Fruit fly (Drosophila melanogaster): Measurements from ENCODE around the gene CG3842.
A peak's percentile ranks its signal among the peaks of the same experiment; 100 is the strongest.

CG3842 gene

dm6 chrX:6366357-6366691 lies 28.8 kb downstream of the CG3842 start (continued):
- TF ChIP-seq CG7987 (GFP tag; optimal IDR thresholded peaks at IDR 0.05) (peak; percentile 40), Max (GFP tag; optimal IDR thresholded peaks at IDR 0.05) (peak; percentile 65), CG17912 (GFP tag; optimal IDR thresholded peaks at IDR 0.05) (no peak), CG17328 (GFP tag; IDR thresholded peaks at IDR 0.05) (peak; percentile 85), pita (GFP tag; optimal IDR thresholded peaks at IDR 0.05) (no peak), Hmr (GFP tag; optimal IDR thresholded peaks at IDR 0.05) (peak; percentile 88), E2f2 (GFP tag; IDR thresholded peaks at IDR 0.05) (peak; percentile 49; the same call in 1 of the 2 replicates), CG14441 (GFP tag; IDR thresholded peaks at IDR 0.05) (peak; percentile 90), gcm2 (GFP tag; optimal IDR thresholded peaks at IDR 0.05) (peak; percentile 82), CG6765 (GFP tag; optimal IDR thresholded peaks at IDR 0.05) (peak; percentile 73), ac (GFP tag; optimal IDR thresholded peaks at IDR 0.05) (no peak), maf-S (GFP tag; optimal IDR thresholded peaks at IDR 0.05) (peak; percentile 87), C15 (GFP tag; IDR thresholded peaks at IDR 0.05) (peak; percentile 76), CG10959 (GFP tag; IDR thresholded peaks at IDR 0.05) (peak; percentile 52), CG11695 (GFP tag; IDR thresholded peaks at IDR 0.05) (peak; percentile 88), nom (GFP tag; optimal IDR thresholded peaks at IDR 0.05) (peak; percentile 8), TFAM (GFP tag; optimal IDR thresholded peaks at IDR 0.05) (no peak), yki (optimal IDR thresholded peaks at IDR 0.05) (no peak), Trl (optimal IDR thresholded peaks at IDR 0.05) (no peak), Trl (GFP tag; optimal IDR thresholded peaks at IDR 0.05) (peak; percentile 83), CG17385 (GFP tag; optimal IDR thresholded peaks at IDR 0.05) (peak; percentile 85), CkIIα-i1 (GFP tag; IDR thresholded peaks at IDR 0.05) (0 out of 2 replicates have a peak, but pooled peaks have one; percentile 42), CG7556 (GFP tag; optimal IDR thresholded peaks at IDR 0.05) (peak; percentile 79), Xbp1 (GFP tag; optimal IDR thresholded peaks at IDR 0.05) (peak; percentile 87), lola (GFP tag; optimal IDR thresholded peaks at IDR 0.05) (peak in 1 of 3 experiments; percentile 20), gsb-n (tag; optimal IDR thresholded peaks at IDR 0.05) (no peak), ham (GFP tag; IDR thresholded peaks at IDR 0.05) (peak; percentile 78; the same call in 1 of the 2 replicates), nmo (GFP tag; optimal IDR thresholded peaks at IDR 0.05) (peak; percentile 80), org-1 (GFP tag; optimal IDR thresholded peaks at IDR 0.05) (peak; percentile 74), CG10462 (GFP tag; optimal IDR thresholded peaks at IDR 0.05) (peak; percentile 47), Ada2b (GFP tag; IDR thresholded peaks at IDR 0.05) (peak; percentile 88), CG34376 (GFP tag; optimal IDR thresholded peaks at IDR 0.05) (peak; percentile 90), CG13296 (GFP tag; optimal IDR thresholded peaks at IDR 0.05) (peak; percentile 91), Abd-B (GFP tag; optimal IDR thresholded peaks at IDR 0.05) (peak; percentile 82), Adf1 (GFP tag; IDR thresholded peaks at IDR 0.05) (peak; percentile 55), kay (GFP tag; optimal IDR thresholded peaks at IDR 0.05) (peak; percentile 81), Scr (GFP tag; IDR thresholded peaks at IDR 0.05; ENCODE audit: partially characterized antibody) (no peak), Lim3 (GFP tag; IDR thresholded peaks at IDR 0.05) (0 out of 2 replicates have a peak, but pooled peaks have one; percentile 37), disco-r (GFP tag; optimal IDR thresholded peaks at IDR 0.05) (peak; percentile 76), Ravus (GFP tag; IDR thresholded peaks at IDR 0.05) (peak; percentile 77), CG14667 (GFP tag; IDR thresholded peaks at IDR 0.05) (peak; percentile 88), CG9817 (tag; optimal IDR thresholded peaks at IDR 0.05) (peak; percentile 92), CG7963 (GFP tag; IDR thresholded peaks at IDR 0.05; ENCODE audit: partially characterized antibody) (no peak), D (optimal IDR thresholded peaks at IDR 0.05) (no peak), D (GFP tag; optimal IDR thresholded peaks at IDR 0.05) (peak; percentile 50), Atf6 (GFP tag; IDR thresholded peaks at IDR 0.05) (peak; percentile 93), CG15696 (tag; optimal IDR thresholded peaks at IDR 0.05) (peak; percentile 51), Ptx1 (GFP tag; IDR thresholded peaks at IDR 0.05) (peak; percentile 91), Ssrp (tag; optimal IDR thresholded peaks at IDR 0.05) (peak; percentile 58), caup (GFP tag; optimal IDR thresholded peaks at IDR 0.05; ENCODE audit: severe bottlenecking) (peak; percentile 89), CG12104 (GFP tag; optimal IDR thresholded peaks at IDR 0.05) (peak; percentile 64), Dip2 (GFP tag; IDR thresholded peaks at IDR 0.05) (no peak; the same call in 1 of the 2 replicates)

Measured in whole organism, embryonic.